Fruit fly (Drosophila melanogaster): ENCODE measurements around the gene CG17027.

CG17027 gene

dm6 chr3L:16013198-16013982 is 33.5 kb downstream of the CG17027 start (continued):
- no peak for TF ChIP-seq CG16779 (tag; optimal IDR thresholded peaks at IDR 0.05)
- TF ChIP-seq salr (GFP tag; optimal IDR thresholded peaks at IDR 0.05), result peak in 1 of 2 experiments; percentile 1

dm6 chr3L:16014515-16014914 is 34.6 kb downstream of the CG17027 start:
- TF ChIP-seq CG8119 (GFP tag; IDR thresholded peaks at IDR 0.05) (no peak), eg (GFP tag; IDR thresholded peaks at IDR 0.05) (no peak), topi (GFP tag; optimal IDR thresholded peaks at IDR 0.05) (no peak), pdm3 (GFP tag; optimal IDR thresholded peaks at IDR 0.05) (no peak), CG6854 (GFP tag; optimal IDR thresholded peaks at IDR 0.05) (no peak)

- no peak for TF ChIP-seq CG6854 (GFP tag; optimal IDR thresholded peaks at IDR 0.05)
- peak; percentile 48 for TF ChIP-seq topi (GFP tag; optimal IDR thresholded peaks at IDR 0.05)
- peak; percentile 73 for TF ChIP-seq esn (GFP tag; optimal IDR thresholded peaks at IDR 0.05)
- no peak for TF ChIP-seq CG11902 (GFP tag; optimal IDR thresholded peaks at IDR 0.05)
- no peak for TF ChIP-seq CG1621 (tag; optimal IDR thresholded peaks at IDR 0.05)
- peak; percentile 67 for TF ChIP-seq svp (GFP tag)
- peak in 1 of 2 experiments; percentile 39 for TF ChIP-seq salr (GFP tag; optimal IDR thresholded peaks at IDR 0.05)
- TF ChIP-seq CG8632 (GFP tag; optimal IDR thresholded peaks at IDR 0.05), result peak; percentile 69
- peak; percentile 95 for TF ChIP-seq dsx (GFP tag; optimal IDR thresholded peaks at IDR 0.05; ENCODE audit: poor library complexity, severe bottlenecking)
- TF ChIP-seq Eip75B (GFP tag; optimal IDR thresholded peaks at IDR 0.05), result no peak
- peak; percentile 1 for TF ChIP-seq Sox14 (GFP tag; optimal IDR thresholded peaks at IDR 0.05)
- TF ChIP-seq acj6 (GFP tag; optimal IDR thresholded peaks at IDR 0.05), result peak; percentile 47
- peak; percentile 19 for TF ChIP-seq net (GFP tag; optimal IDR thresholded peaks at IDR 0.05)
- no peak for TF ChIP-seq CG31627 (GFP tag; optimal IDR thresholded peaks at IDR 0.05)
- TF ChIP-seq dac (GFP tag; optimal IDR thresholded peaks at IDR 0.05), result no peak
- TF ChIP-seq CG10669 (GFP tag; optimal IDR thresholded peaks at IDR 0.05), result peak; percentile 50
- no peak for TF ChIP-seq CG11762 (GFP tag; optimal IDR thresholded peaks at IDR 0.05; ENCODE audit: insufficient read depth)
- peak; percentile 46 for TF ChIP-seq Blimp-1 (GFP tag; optimal IDR thresholded peaks at IDR 0.05)
- peak; percentile 58 for TF ChIP-seq CG3919 (GFP tag; optimal IDR thresholded peaks at IDR 0.05)
- TF ChIP-seq CG8119 (GFP tag; IDR thresholded peaks at IDR 0.05), result peak; percentile 45; the same call in 2 of the 3 replicates
- no peak for TF ChIP-seq Eip93F (GFP tag; optimal IDR thresholded peaks at IDR 0.05)
- TF ChIP-seq Ets96B (tag; optimal IDR thresholded peaks at IDR 0.05), result peak; percentile 73
- peak; percentile 81 for TF ChIP-seq Eip78C (GFP tag)
- no peak for TF ChIP-seq Hr38 (GFP tag; optimal IDR thresholded peaks at IDR 0.05)
- no peak for TF ChIP-seq CG11294 (GFP tag; IDR thresholded peaks at IDR 0.05)
- no peak for TF ChIP-seq fd85E (GFP tag; optimal IDR thresholded peaks at IDR 0.05)
- peak; percentile 44 for TF ChIP-seq OdsH (GFP tag; optimal IDR thresholded peaks at IDR 0.05)
- TF ChIP-seq cyc (GFP tag; optimal IDR thresholded peaks at IDR 0.05), result peak; percentile 36
- TF ChIP-seq Smox (GFP tag; optimal IDR thresholded peaks at IDR 0.05), result peak; percentile 26
- no peak for TF ChIP-seq Ets21C (GFP tag; optimal IDR thresholded peaks at IDR 0.05)
- TF ChIP-seq CG10631 (GFP tag; optimal IDR thresholded peaks at IDR 0.05), result peak; percentile 56
- TF ChIP-seq ss (GFP tag; optimal IDR thresholded peaks at IDR 0.05), result peak; percentile 57 to 80
- peak; percentile 23 for TF ChIP-seq Met (GFP tag; optimal IDR thresholded peaks at IDR 0.05)
- no peak for TF ChIP-seq CG15336 (GFP tag; IDR thresholded peaks at IDR 0.05)
- peak; percentile 17 for TF ChIP-seq CG7368 (GFP tag; optimal IDR thresholded peaks at IDR 0.05)
- TF ChIP-seq CG3032 (tag; optimal IDR thresholded peaks at IDR 0.05), result peak; percentile 77
- peak; percentile 9 for TF ChIP-seq lz (GFP tag; optimal IDR thresholded peaks at IDR 0.05)
- peak; percentile 47 for TF ChIP-seq CG6792 (GFP tag; optimal IDR thresholded peaks at IDR 0.05)
- TF ChIP-seq spab (GFP tag; optimal IDR thresholded peaks at IDR 0.05), result peak; percentile 64
- TF ChIP-seq vri (GFP tag; optimal IDR thresholded peaks at IDR 0.05), result no peak
Measured at dm6 chr3L:16015765-16016760, 36.2 kb downstream of the CG17027 start.

Data from whole organism, prepupa.